Fruit fly (Drosophila melanogaster): ENCODE measurements around the gene PolG1.

PolG1 gene

DNA sequence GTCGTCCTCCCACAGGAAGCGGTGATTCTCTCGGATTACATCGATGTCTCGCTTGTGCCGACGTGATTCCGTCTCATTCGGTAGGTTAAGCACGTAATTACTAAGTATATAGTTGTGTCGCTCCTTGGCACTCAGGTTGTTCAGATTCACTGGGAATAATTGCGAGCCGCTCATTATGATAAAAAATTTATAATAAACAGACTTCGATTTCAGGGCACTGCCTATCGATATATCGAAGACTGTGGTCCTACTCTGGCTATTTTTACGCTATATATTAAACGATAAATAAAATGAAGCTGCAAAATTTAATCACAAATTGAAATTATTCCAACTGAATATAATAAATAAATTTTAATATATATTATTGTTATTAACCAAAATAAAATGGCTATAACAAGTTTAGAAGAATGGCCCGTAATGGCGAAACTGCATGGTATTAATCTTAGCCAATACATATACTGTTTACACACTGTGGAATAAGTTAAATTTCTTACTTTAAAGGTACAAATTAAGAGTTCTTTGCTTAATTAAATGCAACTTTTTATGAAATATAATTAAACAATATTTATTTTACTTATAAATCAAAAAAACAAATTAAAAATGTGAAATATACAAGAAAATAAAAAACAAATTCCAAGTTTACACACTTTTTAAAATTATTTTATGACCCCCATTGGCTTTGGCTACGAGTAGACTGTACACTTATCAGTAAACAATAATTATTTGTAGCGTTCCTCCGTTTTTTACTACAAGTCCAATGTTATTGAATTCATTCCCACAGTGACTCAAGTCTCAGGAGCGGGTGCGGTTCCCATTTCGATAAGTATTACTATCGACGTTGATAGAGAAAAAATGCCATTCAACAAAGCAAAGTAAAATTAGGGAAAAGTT, 44.1 kb downstream of the PolG1 start, which contains the start of gene Eato (continued):
- no peak for TF ChIP-seq gcm (GFP tag; optimal IDR thresholded peaks at IDR 0.05)
- no peak for TF ChIP-seq Taf1 (GFP tag; IDR thresholded peaks at IDR 0.05)
- TF ChIP-seq danr (GFP tag; IDR thresholded peaks at IDR 0.05), result no peak
- peak; percentile 35 for TF ChIP-seq CG17802 (tag; optimal IDR thresholded peaks at IDR 0.05)
- no peak for TF ChIP-seq twi (tag; optimal IDR thresholded peaks at IDR 0.05)
- no peak for TF ChIP-seq CG15073 (GFP tag; optimal IDR thresholded peaks at IDR 0.05)
- TF ChIP-seq CG6254 (GFP tag; optimal IDR thresholded peaks at IDR 0.05), result no peak
- no peak for TF ChIP-seq HHEX (GFP tag; optimal IDR thresholded peaks at IDR 0.05)
- no peak for TF ChIP-seq abd-A (tag; optimal IDR thresholded peaks at IDR 0.05)
- no peak for TF ChIP-seq pho (GFP tag; optimal IDR thresholded peaks at IDR 0.05)
- TF ChIP-seq sd (tag; optimal IDR thresholded peaks at IDR 0.05), result peak; percentile 23
- TF ChIP-seq slbo (GFP tag; IDR thresholded peaks at IDR 0.05), result peak; percentile 55
- TF ChIP-seq ssp (GFP tag; IDR thresholded peaks at IDR 0.05), result peak; percentile 67
- no peak for TF ChIP-seq CG13624 (GFP tag; optimal IDR thresholded peaks at IDR 0.05)
- peak; percentile 38; the same call in 1 of the 3 replicates for TF ChIP-seq vnd (GFP tag; IDR thresholded peaks at IDR 0.05; ENCODE audit: partially characterized antibody)
- TF ChIP-seq CG6683 (GFP tag; optimal IDR thresholded peaks at IDR 0.05), result no peak
- TF ChIP-seq Dll (GFP tag; IDR thresholded peaks at IDR 0.05; ENCODE audit: partially characterized antibody), result peak; percentile 65
- TF ChIP-seq NFAT (GFP tag; IDR thresholded peaks at IDR 0.05), result peak; percentile 19; the same call in 1 of the 2 replicates
- no peak for TF ChIP-seq Jarid2 (GFP tag; optimal IDR thresholded peaks at IDR 0.05)
- TF ChIP-seq HLH54F (GFP tag; optimal IDR thresholded peaks at IDR 0.05), result no peak
- TF ChIP-seq CG17361 (GFP tag; IDR thresholded peaks at IDR 0.05), result 0 out of 3 replicates have a peak, but pooled peaks have one; percentile 55
- peak; percentile 46; the same call in 1 of the 3 replicates for TF ChIP-seq HLH4C (GFP tag; IDR thresholded peaks at IDR 0.05; ENCODE audit: partially characterized antibody)
- TF ChIP-seq E2f2 (GFP tag; IDR thresholded peaks at IDR 0.05), result 0 out of 2 replicates have a peak, but pooled peaks have one; percentile 6
- TF ChIP-seq grn (GFP tag; optimal IDR thresholded peaks at IDR 0.05), result no peak
- TF ChIP-seq CG17568 (GFP tag; optimal IDR thresholded peaks at IDR 0.05), result no peak
- peak; percentile 38 for TF ChIP-seq phol (tag; optimal IDR thresholded peaks at IDR 0.05)
- TF ChIP-seq en (GFP tag; optimal IDR thresholded peaks at IDR 0.05), result no peak
- no peak for TF ChIP-seq Elba2 (GFP tag; optimal IDR thresholded peaks at IDR 0.05)
- peak; percentile 7 for TF ChIP-seq ind (GFP tag; optimal IDR thresholded peaks at IDR 0.05)
- no peak for TF ChIP-seq Ets65A (GFP tag)
- no peak for TF ChIP-seq Oaz (GFP tag; IDR thresholded peaks at IDR 0.05)
- TF ChIP-seq Oli (tag; optimal IDR thresholded peaks at IDR 0.05), result no peak
- no peak for TF ChIP-seq pros (GFP tag; optimal IDR thresholded peaks at IDR 0.05)
- no peak for TF ChIP-seq zfh1 (GFP tag; IDR thresholded peaks at IDR 0.05)
- peak; percentile 70 for TF ChIP-seq CG7357 (GFP tag; IDR thresholded peaks at IDR 0.05)
- TF ChIP-seq CG12659 (GFP tag; optimal IDR thresholded peaks at IDR 0.05), result peak; percentile 35
- TF ChIP-seq dpn (GFP tag; optimal IDR thresholded peaks at IDR 0.05), result no peak
- TF ChIP-seq inv (GFP tag; IDR thresholded peaks at IDR 0.05; ENCODE audit: partially characterized antibody), result peak; percentile 11
- no peak for TF ChIP-seq nerfin-2 (GFP tag; IDR thresholded peaks at IDR 0.05; ENCODE audit: partially characterized antibody)
- peak; percentile 71 for TF ChIP-seq MBD-R2 (GFP tag; IDR thresholded peaks at IDR 0.05)
- TF ChIP-seq unc-4 (GFP tag; IDR thresholded peaks at IDR 0.05; ENCODE audit: partially characterized antibody), result peak; percentile 55
- TF ChIP-seq CG17829 (tag; optimal IDR thresholded peaks at IDR 0.05), result no peak
- TF ChIP-seq CG14710 (tag; optimal IDR thresholded peaks at IDR 0.05), result peak; percentile 30
- TF ChIP-seq CG1792 (GFP tag; optimal IDR thresholded peaks at IDR 0.05), result no peak
- TF ChIP-seq CG4854 (GFP tag; optimal IDR thresholded peaks at IDR 0.05), result no peak
- TF ChIP-seq nom (GFP tag; optimal IDR thresholded peaks at IDR 0.05), result no peak
- peak; percentile 81 for TF ChIP-seq Sry-β (GFP tag; optimal IDR thresholded peaks at IDR 0.05)
- TF ChIP-seq CG3995 (GFP tag; optimal IDR thresholded peaks at IDR 0.05), result peak; percentile 93

All from whole organism, embryonic.